Worm (Caenorhabditis elegans): ENCODE measurements around the gene faxc-1.

- TF ChIP-seq F52B5.7 (tag; optimal IDR thresholded peaks at IDR 0.05), result no peak
- no peak for TF ChIP-seq mxl-1 (tag; optimal IDR thresholded peaks at IDR 0.05)
These were observed 26.4 kb upstream of the faxc-1 start for ce11 chrII:12237555-12237954.
